Worm (Caenorhabditis elegans): Measurements from ENCODE around the gene Y37D8A.19.

DNA sequence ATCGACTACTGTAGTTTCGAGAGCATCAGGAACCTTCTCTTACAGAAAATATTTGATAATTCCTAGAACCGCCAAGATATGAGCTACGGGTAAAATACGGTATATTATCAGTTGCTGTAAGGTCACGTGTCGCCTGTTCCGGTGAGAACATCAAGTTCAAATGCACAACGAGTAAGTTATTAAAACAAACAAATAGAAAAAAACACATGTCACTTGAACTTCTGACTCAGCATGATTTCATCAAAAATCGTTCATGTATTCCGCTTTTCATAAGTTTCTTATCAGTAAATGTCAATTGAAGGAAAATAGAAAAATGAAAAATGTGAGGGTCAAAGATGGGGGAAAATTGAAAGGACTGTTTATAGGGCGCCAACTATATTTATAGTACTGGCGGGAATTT is 31.0 kb downstream of the Y37D8A.19 start:
- TF ChIP-seq med-1 (GFP tag; optimal IDR thresholded peaks at IDR 0.05; ENCODE audit: insufficient read depth) (no peak), tab-1 (GFP tag; IDR thresholded peaks at IDR 0.05) (no peak), ref-1 (GFP tag; conservative IDR thresholded peaks at IDR 0.05) (no peak), flt-1 (GFP tag; IDR thresholded peaks at IDR 0.05) (no peak), cog-1 (tag; optimal IDR thresholded peaks at IDR 0.05) (no peak), T22C8.4 (GFP tag; IDR thresholded peaks at IDR 0.05) (no peak)

Data from whole organism, midembryonic.